Fruit fly (Drosophila melanogaster) whole organism, larva: ENCODE measurements around the gene bys.

ENCODE experiments used
- noc ChIP-seq: fragments of 200-800 bp; sonication (Bioruptor generic); optimal IDR thresholded peaks from 3 replicates; lab custom pipeline; 2019; ENCODE audit warnings: missing biosample characterization, mild to moderate bottlenecking, missing genetic modification characterization, moderate library complexity

The bys gene

DNA sequence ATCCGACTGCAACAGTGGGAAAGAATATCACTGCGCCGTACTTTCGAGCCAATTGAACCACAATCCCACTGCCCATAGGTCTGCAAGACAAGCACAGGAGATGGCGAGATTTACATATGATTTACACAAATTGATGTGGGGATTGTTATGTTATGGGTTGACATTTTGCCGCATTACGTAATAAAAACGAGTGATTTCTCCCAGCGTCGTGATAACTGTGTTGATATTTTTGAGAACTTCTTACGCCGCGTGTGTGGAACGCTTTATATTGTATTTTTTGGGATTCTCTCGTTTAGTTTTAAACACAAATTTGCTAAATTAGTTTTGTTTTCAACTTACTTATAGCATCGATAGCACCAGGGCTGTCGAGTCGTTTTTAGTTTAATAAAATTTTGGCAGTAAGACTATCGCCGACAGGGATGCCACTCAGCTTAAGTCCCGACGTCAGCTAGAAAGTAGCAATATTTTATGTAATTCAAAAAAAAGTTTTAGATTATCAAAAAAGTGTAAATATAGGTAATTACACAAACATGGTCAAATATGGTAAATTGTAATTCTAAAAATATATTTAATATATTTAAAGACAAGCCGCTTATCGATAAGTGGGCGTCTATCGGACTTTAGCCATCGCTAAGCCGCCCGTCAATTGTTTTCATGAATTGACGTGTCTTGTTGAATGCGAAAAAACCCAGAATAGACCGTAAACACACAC, 8.1 kb upstream of the bys start, which contains the start of the genes CG45089, ND-MNLL and p115:
CG45089 (minus strand) TSS at position 388 of the 712 bp plus-strand sequence.
ND-MNLL (minus strand) TSS at position 388 of the 712 bp plus-strand sequence.
p115 (plus strand) TSS at position 621 of the 712 bp plus-strand sequence.
- TF ChIP-seq noc (tag; lab: Kevin White, UChicago), result peak; percentile 55

DNA sequence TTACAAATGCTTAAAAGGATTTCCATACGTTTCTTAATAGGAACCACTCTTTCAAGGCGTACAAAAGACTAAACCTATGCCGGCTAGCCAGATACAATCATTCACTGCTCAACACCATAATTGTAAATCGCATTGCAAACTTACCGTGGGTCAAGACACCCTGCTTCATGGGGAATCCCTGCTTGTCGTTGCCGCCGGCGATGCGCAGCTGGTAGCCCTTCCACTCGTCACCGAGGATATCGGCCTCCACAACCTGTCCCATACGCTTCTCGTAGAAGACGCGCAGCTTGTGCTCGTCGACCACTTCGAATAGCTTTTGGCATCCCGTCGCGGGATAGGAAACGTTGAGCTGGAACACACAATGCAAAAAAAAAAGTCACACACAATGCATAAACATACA, 1.0 kb upstream of the bys start:
- TF ChIP-seq noc (tag; lab: Kevin White, UChicago), result no peak

DNA sequence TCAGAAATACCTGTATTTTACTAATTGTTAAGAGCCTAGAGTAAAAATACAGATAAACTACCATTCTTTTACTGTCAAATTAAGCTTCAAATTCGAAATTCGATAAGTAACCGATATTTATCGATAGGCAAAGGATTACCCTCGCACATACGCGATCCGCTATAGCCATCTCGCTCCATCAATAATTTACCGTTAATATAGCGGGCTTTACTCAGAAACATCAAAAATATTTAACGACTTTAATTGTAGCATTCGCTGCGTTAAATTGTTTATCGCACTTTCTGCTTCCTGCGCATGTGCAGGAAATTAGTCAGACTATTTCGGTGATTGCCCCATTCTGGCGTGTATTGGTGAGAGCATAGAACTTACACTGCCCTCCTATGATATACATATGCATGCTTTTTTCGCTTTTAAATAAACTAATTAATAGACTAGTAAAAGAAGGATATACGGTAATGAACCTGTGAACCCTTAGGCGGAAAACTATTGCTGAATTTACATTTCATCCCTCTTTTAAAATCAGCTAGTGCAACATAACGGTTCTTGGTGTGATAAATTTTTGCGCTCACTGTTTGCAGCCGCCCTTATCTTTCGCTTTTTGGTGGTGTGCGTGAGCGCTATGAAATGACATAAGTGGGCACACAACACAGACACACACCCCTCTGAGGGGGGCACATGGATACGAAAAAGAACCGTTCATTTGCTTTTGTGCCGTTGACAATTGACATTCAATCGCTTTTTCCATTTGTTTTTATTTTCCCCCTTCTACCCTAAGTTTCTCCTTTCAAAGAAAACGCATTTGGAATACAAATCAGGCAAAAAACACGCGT, 6.8 kb downstream of the bys start, which contains the start of the genes dpr14 and spidey:
dpr14 (minus strand) TSS at position 48 of the 830 bp plus-strand sequence.
spidey (plus strand) TSS at position 693 of the 830 bp plus-strand sequence.
- peak; percentile 95 for TF ChIP-seq noc (tag; lab: Kevin White, UChicago)

DNA sequence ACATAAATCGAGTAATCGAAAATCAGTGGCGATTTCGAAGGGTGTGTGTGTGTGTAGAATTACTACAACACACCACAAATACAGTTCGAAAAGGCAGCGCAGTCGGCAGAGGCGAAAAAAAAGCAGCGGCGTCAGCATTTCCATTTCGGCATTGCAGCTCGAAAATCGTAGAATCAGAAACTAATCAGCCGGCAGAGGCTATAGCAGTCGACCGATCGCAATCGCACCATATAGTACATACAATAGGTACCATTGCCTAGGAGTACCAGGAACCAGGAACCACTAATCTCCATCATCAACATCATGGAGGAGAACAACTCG, 7.3 kb downstream of the bys start:
- TF ChIP-seq noc (tag; lab: Kevin White, UChicago), result no peak

DNA sequence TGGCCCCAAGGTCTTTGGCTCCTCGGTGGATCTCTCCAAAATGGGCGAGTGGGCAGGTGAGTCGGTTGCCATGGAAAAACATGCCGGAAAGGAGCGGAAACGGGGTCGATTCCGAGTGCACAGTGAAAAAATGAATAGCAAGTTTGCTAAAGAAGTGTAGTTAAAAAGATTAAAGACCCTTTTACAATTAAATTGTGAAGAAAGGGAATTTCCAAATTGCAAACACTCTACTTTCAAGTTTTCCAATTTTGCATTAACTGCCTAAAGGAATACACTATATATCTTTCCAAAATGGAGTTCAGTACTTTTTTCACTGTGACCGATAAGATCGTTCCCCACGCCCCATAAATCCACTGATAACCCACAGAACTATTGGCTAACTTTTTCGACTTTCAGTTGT, 7.8 kb downstream of the bys start:
- no peak for TF ChIP-seq noc (tag; lab: Kevin White, UChicago)

DNA sequence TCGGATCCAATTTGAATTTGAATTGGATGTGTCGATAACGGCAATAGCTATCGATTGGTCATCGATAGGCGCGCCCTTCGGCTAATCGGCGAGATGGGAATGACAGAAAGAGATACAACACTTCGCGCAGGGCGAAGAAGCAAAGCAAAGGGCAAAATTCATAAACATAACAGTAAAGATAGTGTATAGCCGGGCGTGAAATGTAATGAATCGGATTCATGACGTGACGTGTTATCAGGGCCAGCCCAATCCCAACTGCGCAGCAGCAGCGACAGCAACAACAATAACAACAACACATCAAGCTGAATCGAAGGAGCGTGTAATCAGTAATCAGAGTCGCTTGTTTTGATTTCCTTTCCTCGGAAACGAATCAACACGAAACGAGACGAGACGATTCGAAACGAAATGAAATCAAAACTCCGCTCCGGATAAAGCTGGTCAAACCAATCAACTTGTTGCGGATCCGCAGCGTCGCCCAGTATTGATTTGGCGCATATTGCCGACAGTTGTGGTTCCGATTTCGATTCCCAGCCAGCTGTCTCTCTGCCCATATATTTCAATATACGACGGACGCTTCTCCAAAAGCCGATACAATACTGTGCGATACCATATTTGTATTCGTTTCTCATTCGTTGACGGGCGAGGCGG, 10.4 kb downstream of the bys start, which contains the start of gene snz:
snz (plus strand) TSS at position 107 of the 648 bp plus-strand sequence.
- no peak for TF ChIP-seq noc (tag; lab: Kevin White, UChicago)

DNA sequence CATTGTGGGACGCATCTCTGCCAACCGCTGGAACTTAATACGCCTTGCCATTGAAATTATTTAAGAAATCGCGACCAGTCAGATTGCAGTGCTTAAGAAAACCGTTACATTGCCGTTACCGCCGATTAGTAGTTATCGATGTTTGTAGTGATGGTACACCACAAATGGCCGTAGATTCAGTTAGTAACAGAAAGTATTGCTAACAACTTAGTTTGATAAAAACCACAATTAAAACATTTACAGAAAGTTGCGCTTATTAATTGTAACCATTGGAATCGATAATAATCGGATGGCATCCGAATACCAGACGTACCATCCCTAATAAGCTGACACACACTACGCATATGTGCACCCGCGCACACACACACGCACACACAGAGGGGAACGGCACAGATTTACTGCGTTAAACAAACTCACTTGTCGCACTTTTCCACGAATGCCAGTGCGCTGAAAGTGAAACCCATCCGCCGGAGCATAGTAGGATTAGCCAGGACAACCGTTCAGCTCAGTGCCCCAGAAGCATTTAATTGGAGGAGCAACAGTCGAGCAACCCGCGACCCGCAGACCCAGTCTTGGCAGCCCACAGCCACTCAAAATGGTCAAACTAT, 18.5 kb downstream of the bys start, which contains the start of the genes hdm and Ykt6:
hdm (minus strand) TSS at position 51 of the 608 bp plus-strand sequence.
Ykt6 (plus strand) TSS at position 329 of the 608 bp plus-strand sequence.
- TF ChIP-seq noc (tag; lab: Kevin White, UChicago), result no peak

DNA sequence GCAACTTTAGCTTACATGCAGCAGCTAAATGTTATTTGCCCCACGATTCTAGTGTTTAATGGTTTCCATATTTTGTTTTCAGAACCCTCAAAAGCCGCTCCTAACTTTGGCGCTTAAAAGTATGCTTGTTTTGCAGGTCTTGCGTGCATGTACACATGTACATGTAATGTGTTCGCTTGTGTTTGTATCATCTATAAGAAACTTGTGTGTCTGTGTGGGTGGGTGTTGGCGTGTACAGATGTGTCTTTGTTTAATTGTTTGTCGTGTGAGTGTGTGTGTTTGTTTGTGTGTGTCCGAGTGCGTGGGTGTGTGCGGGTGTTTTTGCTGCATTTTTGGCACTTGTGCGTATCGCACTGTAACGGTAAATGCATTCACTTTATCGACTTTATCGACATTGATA, 21.4 kb downstream of the bys start:
- TF ChIP-seq noc (tag; lab: Kevin White, UChicago), result no peak

DNA sequence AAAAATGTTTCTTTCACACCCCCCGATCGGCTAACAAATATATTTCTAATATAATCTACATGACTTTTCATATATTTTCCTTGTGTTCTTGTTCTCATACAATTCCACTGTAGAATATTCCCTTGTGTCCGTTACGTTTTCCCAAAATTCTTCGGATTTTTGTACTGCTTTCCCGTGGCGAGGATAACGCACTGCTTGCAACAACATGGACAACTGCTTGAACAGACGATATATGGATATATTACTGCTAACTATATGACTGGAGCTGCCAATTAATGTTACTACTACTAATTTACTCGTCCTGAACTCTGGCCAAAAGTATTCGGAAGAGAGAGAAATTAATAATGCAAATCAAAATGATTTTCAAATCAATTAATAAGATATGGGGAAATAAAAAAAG, 23.2 kb downstream of the bys start:
- no peak for TF ChIP-seq noc (tag; lab: Kevin White, UChicago)

dm6 chrX:7930236-7931027, 28.8 kb downstream of the bys start:
- no peak for TF ChIP-seq noc (tag; lab: Kevin White, UChicago)

DNA sequence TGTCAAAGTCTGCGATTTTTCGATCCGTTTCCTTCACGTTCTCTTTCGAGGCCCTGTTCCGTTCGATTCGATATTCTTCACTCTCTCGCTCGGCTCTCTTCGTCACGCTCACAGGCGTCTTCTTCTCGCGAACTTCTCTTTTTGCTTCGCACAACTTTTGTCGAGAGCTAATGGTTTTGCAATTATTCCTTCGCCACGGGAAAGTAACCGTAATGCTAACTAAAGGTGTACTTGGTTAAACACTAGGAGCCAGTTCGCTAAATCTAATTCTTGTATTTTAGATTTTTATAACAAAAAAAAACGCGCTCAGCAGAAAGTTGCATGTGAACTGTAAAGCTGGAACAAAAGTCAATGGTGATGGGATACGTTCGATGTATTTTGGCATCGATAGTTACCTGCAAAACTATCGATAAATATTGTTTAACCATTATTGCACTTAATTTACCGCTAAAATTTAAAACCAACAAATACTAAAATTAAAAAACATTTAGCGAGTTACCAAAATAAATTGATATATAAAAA, 29.4 kb downstream of the bys start, which contains the start of gene mahe:
mahe (minus strand) TSS at position 355 of the 522 bp plus-strand sequence.
- no peak for TF ChIP-seq noc (tag; lab: Kevin White, UChicago)

DNA sequence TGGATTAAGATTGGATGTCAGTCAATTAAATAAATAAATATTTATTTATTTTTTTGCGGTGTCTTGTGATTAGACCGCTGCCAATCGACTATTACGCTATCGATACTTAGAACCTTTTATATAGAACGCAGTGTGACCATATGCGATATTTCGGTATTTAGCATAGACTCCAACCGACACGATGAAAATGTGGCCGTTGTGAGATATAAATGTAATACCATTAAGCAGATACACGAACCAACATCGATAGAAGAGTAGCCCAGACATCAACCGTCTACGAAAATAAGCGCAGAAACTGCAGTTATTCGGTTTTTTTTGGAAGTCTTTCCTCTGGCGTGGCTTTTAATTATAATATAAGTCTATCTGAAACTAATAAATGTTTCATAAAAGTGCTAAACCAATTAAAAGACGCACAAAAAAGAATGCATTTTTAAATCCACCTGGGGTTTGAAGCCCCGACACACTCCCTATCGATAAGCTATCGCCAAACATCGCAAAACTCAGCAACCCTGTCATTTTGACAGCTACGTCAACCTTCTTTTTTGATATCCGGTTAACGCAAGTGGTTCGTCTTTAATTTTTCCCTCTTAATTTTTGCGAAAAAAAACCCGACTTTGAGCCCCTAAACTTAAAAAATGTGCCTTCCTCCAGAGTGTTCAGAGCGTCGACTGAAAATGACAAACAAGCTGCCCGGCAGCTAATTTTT, 31.7 kb downstream of the bys start, which contains the start of the genes Dhdds and RpS14a:
Dhdds (minus strand) TSS at position 142 of the 706 bp plus-strand sequence.
RpS14a (plus strand) TSS at position 533 of the 706 bp plus-strand sequence.
- peak; percentile 8 for TF ChIP-seq noc (tag; lab: Kevin White, UChicago)

DNA sequence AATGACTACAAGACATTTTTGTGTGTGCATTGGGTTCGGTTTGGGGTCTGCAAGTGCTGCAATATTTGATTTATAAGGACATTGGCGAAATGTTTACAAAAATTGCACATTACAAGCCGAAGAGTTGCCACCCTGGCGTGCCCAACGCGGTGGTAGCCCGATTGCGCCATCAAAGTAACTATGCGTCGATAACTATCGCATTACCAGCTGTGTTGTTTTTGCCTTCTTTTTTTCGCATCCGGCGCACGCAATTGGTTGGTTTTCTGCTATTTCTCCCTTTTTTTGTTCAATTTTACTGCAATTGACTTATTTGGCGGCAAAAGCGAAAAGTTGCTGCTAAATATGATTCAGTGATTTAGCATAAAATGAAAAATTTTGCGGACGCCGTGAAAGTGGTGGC, 33.0 kb downstream of the bys start, which contains the start of gene RpS14b:
RpS14b (plus strand) TSS at position 220 of the 400 bp plus-strand sequence.
- peak; percentile 44 for TF ChIP-seq noc (tag; lab: Kevin White, UChicago)
